Worm (Caenorhabditis elegans) whole organism, late embryonic: Measurements from ENCODE around the gene F10E9.10.

ENCODE experiments used
- F13H6.1 ChIP-seq: sonication (generic microtip); optimal IDR thresholded peaks from 2 replicates; lab custom pipeline; 2016; ENCODE audit warnings: missing genetic modification characterization, missing compliant biosample characterization
- K09A11.1 ChIP-seq: sonication (generic microtip); optimal IDR thresholded peaks from 2 replicates; lab custom pipeline; 2017; ENCODE audit warnings: antibody characterized with exemption, mild to moderate bottlenecking, missing genetic modification characterization, missing compliant biosample characterization; ENCODE audit not compliant: insufficient read depth
- ama-1 ChIP-seq: fragments of 150-350 bp; optimal IDR thresholded peaks from 2 replicates; lab custom pipeline; 2014
- ceh-14 ChIP-seq: sonication (generic microtip); optimal IDR thresholded peaks from 2 replicates; lab custom pipeline; 2016; ENCODE audit warnings: missing genotype, missing genetic modification characterization, missing compliant biosample characterization
- ceh-18 ChIP-seq: sonication (generic microtip); optimal IDR thresholded peaks from 2 replicates; lab custom pipeline; 2016; ENCODE audit warnings: missing genetic modification characterization, missing compliant biosample characterization
- ceh-2 ChIP-seq: sonication (generic microtip); optimal IDR thresholded peaks from 2 replicates; lab custom pipeline; 2016; ENCODE audit warnings: missing genotype, missing genetic modification characterization, missing compliant biosample characterization
- ceh-24 ChIP-seq: sonication (generic microtip); optimal IDR thresholded peaks from 2 replicates; lab custom pipeline; 2016; ENCODE audit warnings: mild to moderate bottlenecking, missing genetic modification characterization, missing compliant biosample characterization
- ceh-30 ChIP-seq: fragments of 150-350 bp; optimal IDR thresholded peaks from 2 replicates; lab custom pipeline; 2014; ENCODE audit warnings: missing biosample characterization, missing genetic modification characterization
- ceh-31 ChIP-seq: sonication (generic microtip); optimal IDR thresholded peaks from 2 replicates; lab custom pipeline; 2016; ENCODE audit warnings: missing genetic modification characterization, missing compliant biosample characterization
- ceh-6 ChIP-seq: fragments of 200-800 bp; sonication (Bioruptor generic); optimal IDR thresholded peaks from 2 replicates; lab custom pipeline; 2018; ENCODE audit warnings: mild to moderate bottlenecking, missing genetic modification characterization, missing compliant biosample characterization
- ceh-9 ChIP-seq: sonication (generic microtip); optimal IDR thresholded peaks from 2 replicates; lab custom pipeline; 2016; ENCODE audit warnings: mild to moderate bottlenecking, missing genetic modification characterization, inconsistent platforms, missing compliant biosample characterization
- che-1 ChIP-seq: sonication (generic microtip); optimal IDR thresholded peaks from 2 replicates; lab custom pipeline; 2016; ENCODE audit warnings: mild to moderate bottlenecking, missing genetic modification characterization, missing compliant biosample characterization
- dmd-4 ChIP-seq: sonication (generic microtip); optimal IDR thresholded peaks from 2 replicates; lab custom pipeline; 2016; ENCODE audit warnings: borderline replicate concordance, missing genetic modification characterization, missing compliant biosample characterization
- dve-1 ChIP-seq: sonication (generic microtip); optimal IDR thresholded peaks from 2 replicates; lab custom pipeline; 2017; ENCODE audit warnings: antibody characterized with exemption, mild to moderate bottlenecking, missing genetic modification characterization, missing compliant biosample characterization
- elt-2 ChIP-seq: sonication (generic microtip); optimal IDR thresholded peaks from 2 replicates; lab custom pipeline; 2016; ENCODE audit warnings: missing genetic modification reagents, missing genetic modification characterization, missing compliant biosample characterization
- elt-4 ChIP-seq: sonication (generic microtip); optimal IDR thresholded peaks from 2 replicates; lab custom pipeline; 2016; ENCODE audit warnings: missing genetic modification characterization, missing compliant biosample characterization
- gmeb-2 ChIP-seq: sonication (generic microtip); optimal IDR thresholded peaks from 2 replicates; lab custom pipeline; 2016; ENCODE audit warnings: missing genetic modification characterization, inconsistent platforms, missing compliant biosample characterization
- hlh-30 ChIP-seq: sonication (generic microtip); optimal IDR thresholded peaks from 2 replicates; lab custom pipeline; 2017; ENCODE audit warnings: antibody characterized with exemption, missing genetic modification characterization, missing compliant biosample characterization; ENCODE audit not compliant: insufficient read depth
- hlh-8 ChIP-seq: sonication (generic microtip); optimal IDR thresholded peaks from 2 replicates; lab custom pipeline; 2016; ENCODE audit warnings: missing genotype, missing genetic modification characterization, missing compliant biosample characterization
- lin-11 ChIP-seq: fragments of 200-800 bp; sonication (Bioruptor generic); optimal IDR thresholded peaks from 2 replicates; lab custom pipeline; 2018; ENCODE audit warnings: mild to moderate bottlenecking, missing genetic modification characterization, missing compliant biosample characterization
- madf-2 ChIP-seq: sonication (generic microtip); optimal IDR thresholded peaks from 2 replicates; lab custom pipeline; 2017; ENCODE audit warnings: missing genetic modification characterization, missing compliant biosample characterization
- nfya-1 ChIP-seq: sonication (generic microtip); optimal IDR thresholded peaks from 2 replicates; lab custom pipeline; 2017; ENCODE audit warnings: missing genetic modification characterization, mild to moderate bottlenecking, missing compliant biosample characterization, antibody characterized with exemption, moderate library complexity
- nhr-11 ChIP-seq: fragments of 150-350 bp; optimal IDR thresholded peaks from 2 replicates; lab custom pipeline; 2014; ENCODE audit warnings: missing biosample characterization, missing genetic modification characterization
- npax-4 ChIP-seq: sonication (generic microtip); optimal IDR thresholded peaks from 2 replicates; lab custom pipeline; 2016; ENCODE audit warnings: missing genetic modification characterization, missing compliant biosample characterization
- pag-3 ChIP-seq: sonication (generic microtip); optimal IDR thresholded peaks from 2 replicates; lab custom pipeline; 2016; ENCODE audit warnings: missing compliant biosample characterization, missing genetic modification characterization, borderline replicate concordance
- pat-9 ChIP-seq: fragments of 200-800 bp; sonication (Bioruptor generic); optimal IDR thresholded peaks from 2 replicates; lab custom pipeline; 2018; ENCODE audit warnings: mild to moderate bottlenecking, missing genetic modification characterization, moderate library complexity, missing compliant biosample characterization
- pax-1 ChIP-seq: fragments of 150-350 bp; optimal IDR thresholded peaks from 2 replicates; lab custom pipeline; 2014; ENCODE audit warnings: missing biosample characterization, missing genetic modification characterization
- ttx-3 ChIP-seq: sonication (generic microtip); optimal IDR thresholded peaks from 2 replicates; lab custom pipeline; 2016; ENCODE audit warnings: missing genetic modification reagents, missing genetic modification characterization, missing compliant biosample characterization
- unc-3 ChIP-seq, 2 experiments: fragments of 200-800 bp in 1 of 2; sonication (Bioruptor generic) in 1 of 2; sonication (generic microtip) in 1 of 2; conservative IDR thresholded peaks in 1 of 2; optimal IDR thresholded peaks in 1 of 2; 2 replicates each; pipeline versions ENCODE4 v1.3.6 to Lab custom; 2016 to 2022; ENCODE audit warnings: missing compliant biosample characterization in 2 of 2, missing genetic modification characterization in 2 of 2, missing genetic modification reagents in 1 of 2
- unc-42 ChIP-seq: sonication (generic microtip); optimal IDR thresholded peaks from 2 replicates; lab custom pipeline; 2016; ENCODE audit warnings: missing genotype, missing genetic modification characterization, missing compliant biosample characterization
- unc-55 ChIP-seq: sonication (generic microtip); optimal IDR thresholded peaks from 2 replicates; lab custom pipeline; 2017; ENCODE audit warnings: missing biosample characterization, missing genetic modification reagents, missing genetic modification characterization
- unc-86 ChIP-seq: sonication (generic microtip); optimal IDR thresholded peaks from 2 replicates; lab custom pipeline; 2016; ENCODE audit warnings: missing genetic modification characterization, missing compliant biosample characterization

Gene F10E9.10

DNA sequence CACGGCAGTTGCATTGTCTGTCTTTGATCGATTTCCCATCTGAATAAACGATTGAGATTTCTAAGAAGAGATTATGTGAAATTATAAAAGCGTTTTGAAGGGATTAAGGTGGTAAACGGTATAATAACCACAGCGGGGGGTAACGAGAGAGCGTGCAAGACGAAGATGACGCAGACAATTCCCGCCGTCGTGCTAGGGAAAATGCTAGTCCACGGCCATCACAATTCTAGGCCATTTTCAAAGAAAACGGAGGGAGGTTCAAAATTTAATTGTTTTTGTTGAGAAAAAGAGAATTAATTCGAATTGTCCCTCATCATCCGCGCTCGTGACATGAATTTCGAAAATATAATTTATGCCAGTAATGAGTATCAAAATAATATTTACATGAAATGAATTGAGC is 983 bp downstream of the F10E9.10 start, which contains the start of gene F10E9.11 (continued):
- TF ChIP-seq unc-42 (tag; lab: Kevin White, UChicago) (peak; percentile 69), lin-11 (tag; lab: Kevin White, UChicago) (no peak), K09A11.1 (no peak), npax-4 (tag; lab: Kevin White, UChicago) (no peak), pax-1 (peak; percentile 27), unc-86 (tag; lab: Kevin White, UChicago) (peak; percentile 45), madf-2 (tag; lab: Kevin White, UChicago) (no peak), F13H6.1 (tag; lab: Kevin White, UChicago) (peak; percentile 79), elt-4 (tag; lab: Kevin White, UChicago) (no peak), ceh-14 (peak; percentile 81), nhr-11 (no peak), elt-2 (peak; percentile 47), che-1 (tag; lab: Kevin White, UChicago) (no peak), nfya-1 (tag; lab: Kevin White, UChicago) (peak; percentile 62), gmeb-2 (tag; lab: Kevin White, UChicago) (peak; percentile 1), unc-55 (GFP tag; lab: Kevin White, UChicago) (no peak)

- TF ChIP-seq ceh-9 (tag; lab: Kevin White, UChicago) (no peak), pat-9 (tag; lab: Kevin White, UChicago) (no peak), pag-3 (no peak), dve-1 (tag; lab: Kevin White, UChicago) (no peak)
These were observed 1.6 kb downstream of the F10E9.10 start, which contains the start of gene sas-4 for ce11 chrIII:8318488-8318887. Gene sas-4, minus strand, starts transcription at chrIII:8318588.

- TF ChIP-seq ama-1 (lab: Kevin White, UChicago) (no peak), ceh-31 (tag; lab: Kevin White, UChicago) (no peak), ceh-2 (tag; lab: Kevin White, UChicago) (no peak), unc-42 (tag; lab: Kevin White, UChicago) (no peak), madf-2 (tag; lab: Kevin White, UChicago) (no peak), ceh-24 (tag; lab: Kevin White, UChicago) (no peak), dmd-4 (no peak), hlh-30 (tag; lab: Kevin White, UChicago) (no peak), F13H6.1 (tag; lab: Kevin White, UChicago) (no peak), ceh-18 (no peak)
These were observed 7.7 kb downstream of the F10E9.10 start, which contains the start of gene F10E9.2 for ce11 chrIII:8312393-8312792. Gene F10E9.2, plus strand, starts transcription at chrIII:8312693.

DNA sequence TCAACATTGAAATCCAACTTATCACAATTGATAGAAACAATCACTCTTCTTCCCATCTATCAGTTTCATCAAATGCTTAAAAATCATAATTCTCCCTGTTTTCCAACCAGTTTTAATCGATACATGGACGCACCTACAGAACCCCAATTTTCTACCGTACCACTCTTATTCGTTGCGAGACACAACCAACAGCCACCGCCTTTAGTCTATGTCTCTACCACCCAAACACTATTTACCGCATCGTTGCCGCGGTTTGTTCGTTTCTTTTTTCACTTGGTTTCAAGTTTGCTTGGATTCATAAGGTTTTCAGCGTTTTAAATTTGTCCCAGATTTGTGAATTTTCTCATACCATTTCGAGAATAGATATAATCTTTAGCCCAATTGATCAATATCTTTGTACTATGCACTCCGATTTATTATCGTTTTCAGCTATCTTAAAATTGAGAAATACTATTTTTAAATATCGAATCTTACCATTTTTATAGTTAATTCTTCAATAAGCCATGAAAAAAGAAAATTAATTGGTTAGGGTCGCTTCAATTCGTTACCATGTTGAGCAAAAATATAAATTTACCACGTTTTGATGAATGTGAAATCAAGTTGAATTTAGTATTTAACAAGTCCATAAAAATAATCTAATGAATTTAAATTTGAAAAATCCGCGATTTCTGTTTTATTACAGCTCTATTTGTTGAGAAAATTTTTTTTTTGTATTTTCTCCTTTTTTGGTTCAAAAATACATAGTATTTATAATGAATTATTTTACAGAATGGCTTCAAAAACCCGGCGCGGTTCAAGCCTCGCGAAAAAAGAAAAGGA is 9.6 kb downstream of the F10E9.10 start, which contains the start of gene F10E9.3:
Gene F10E9.3 (plus strand): TSS at position 769 of the 819 bp plus-strand sequence.
- no peak for TF ChIP-seq hlh-8
- TF ChIP-seq ttx-3 (tag; lab: Kevin White, UChicago) = no peak
- no peak for TF ChIP-seq ceh-31 (tag; lab: Kevin White, UChicago)
- no peak for TF ChIP-seq ceh-30 (tag; lab: Kevin White, UChicago)
- TF ChIP-seq nfya-1 (tag; lab: Kevin White, UChicago) = peak; percentile 53
- no peak for TF ChIP-seq elt-2

- no peak for TF ChIP-seq K09A11.1
- TF ChIP-seq ttx-3 (tag; lab: Kevin White, UChicago) = no peak
- no peak for TF ChIP-seq ceh-6 (GFP tag; lab: Kevin White, UChicago)
- no peak for TF ChIP-seq unc-3 (GFP tag; conservative IDR thresholded peaks at IDR 0.05; lab: Robert Waterston, UW)
- no peak for TF ChIP-seq unc-3 (tag; optimal IDR thresholded peaks at IDR 0.05; lab: Kevin White, UChicago)
These were observed 11.8 kb downstream of the F10E9.10 start, which contains the start of gene F10E9.4 for ce11 chrIII:8308238-8308637. Gene F10E9.4, plus strand, starts transcription at chrIII:8308538.
